Worm (Caenorhabditis elegans): ENCODE measurements around the gene T28A8.4.
A peak's percentile ranks its signal among the peaks of the same experiment; 100 is the strongest.

T28A8.4 gene

DNA sequence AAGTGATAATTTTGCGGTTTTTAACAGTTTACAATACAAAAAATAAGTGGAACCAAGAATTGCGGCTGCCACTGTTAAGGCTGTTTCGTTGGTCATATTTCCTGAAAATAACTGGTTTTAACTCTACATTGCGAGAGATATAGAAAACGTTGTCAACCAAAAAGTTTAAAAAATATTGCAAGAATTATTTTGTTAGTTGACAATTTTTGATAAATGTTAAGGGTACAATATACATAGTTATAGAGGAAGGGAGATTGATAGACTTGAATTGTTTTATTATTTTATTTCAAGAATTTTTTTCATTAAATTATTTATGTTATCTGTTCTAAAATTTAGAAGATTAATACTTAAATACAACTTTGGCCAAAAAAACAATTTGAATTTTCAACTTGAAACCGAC, 40.0 kb downstream of the T28A8.4 start, which contains the start of gene acs-5:
TSS of gene acs-5 (minus strand) at position 101 of the 400 bp plus-strand sequence.
- TF ChIP-seq ceh-28 (tag; optimal IDR thresholded peaks at IDR 0.05): no peak
- no peak for TF ChIP-seq lin-39 (tag; optimal IDR thresholded peaks at IDR 0.05)
- TF ChIP-seq jun-1 (tag; optimal IDR thresholded peaks at IDR 0.05): no peak
- TF ChIP-seq nhr-23 (tag; optimal IDR thresholded peaks at IDR 0.05): no peak
- TF ChIP-seq ztf-11 (tag; optimal IDR thresholded peaks at IDR 0.05): no peak
- no peak for TF ChIP-seq snpc-4 (tag; optimal IDR thresholded peaks at IDR 0.05)
- no peak for TF ChIP-seq lsy-12 (tag; optimal IDR thresholded peaks at IDR 0.05)
- no peak for TF ChIP-seq fos-1 (tag; optimal IDR thresholded peaks at IDR 0.05)
- TF ChIP-seq ama-1 (optimal IDR thresholded peaks at IDR 0.05): no peak
- TF ChIP-seq nhr-11 (tag; optimal IDR thresholded peaks at IDR 0.05): no peak
- no peak for TF ChIP-seq mdl-1 (tag; optimal IDR thresholded peaks at IDR 0.05)

DNA sequence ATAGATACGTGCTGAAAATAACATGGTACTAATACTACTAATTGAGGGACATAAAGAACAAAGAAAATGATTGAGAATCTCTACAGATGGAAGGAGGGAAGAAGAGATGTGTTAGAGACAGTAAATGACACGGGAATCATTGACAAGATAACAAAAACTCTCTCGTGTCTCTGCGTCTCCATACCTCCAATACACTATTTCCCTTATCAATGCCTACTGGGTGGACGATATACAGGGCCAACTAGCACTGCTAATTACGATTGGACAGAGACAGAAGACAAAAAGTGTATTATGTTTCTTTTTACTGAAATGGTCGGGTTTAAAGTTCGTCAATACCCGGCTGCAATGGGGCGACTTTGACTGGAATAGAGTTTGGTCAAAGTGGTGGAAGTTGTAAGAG, 41.1 kb downstream of the T28A8.4 start:
- peak; percentile 60 for TF ChIP-seq nfya-1 (tag; optimal IDR thresholded peaks at IDR 0.05; ENCODE audit: insufficient read depth)
- peak; percentile 91 for TF ChIP-seq pqm-1 (tag; optimal IDR thresholded peaks at IDR 0.05)
- TF ChIP-seq skn-1 (tag; optimal IDR thresholded peaks at IDR 0.05): no peak
- TF ChIP-seq lsy-12 (tag; optimal IDR thresholded peaks at IDR 0.05): no peak
- TF ChIP-seq elt-2 (tag; optimal IDR thresholded peaks at IDR 0.05): peak; percentile 93
- no peak for TF ChIP-seq nhr-28 (tag; optimal IDR thresholded peaks at IDR 0.05)
- TF ChIP-seq nhr-25 (tag; optimal IDR thresholded peaks at IDR 0.05): peak; percentile 44
- peak; percentile 26 for TF ChIP-seq nhr-43 (tag; optimal IDR thresholded peaks at IDR 0.05; ENCODE audit: poor library complexity, severe bottlenecking)
- TF ChIP-seq elt-3 (tag; optimal IDR thresholded peaks at IDR 0.05): peak; percentile 8 to 84 (median 46)
- TF ChIP-seq jun-1 (tag; optimal IDR thresholded peaks at IDR 0.05): peak; percentile 19
- no peak for TF ChIP-seq lin-15B (tag; optimal IDR thresholded peaks at IDR 0.05)
- no peak for TF ChIP-seq aly-2 (tag; optimal IDR thresholded peaks at IDR 0.05)
- TF ChIP-seq pha-4 (tag; optimal IDR thresholded peaks at IDR 0.05): peak; percentile 31
- no peak for TF ChIP-seq nhr-11 (tag; optimal IDR thresholded peaks at IDR 0.05)
- no peak for TF ChIP-seq nhr-23 (tag; optimal IDR thresholded peaks at IDR 0.05)

DNA sequence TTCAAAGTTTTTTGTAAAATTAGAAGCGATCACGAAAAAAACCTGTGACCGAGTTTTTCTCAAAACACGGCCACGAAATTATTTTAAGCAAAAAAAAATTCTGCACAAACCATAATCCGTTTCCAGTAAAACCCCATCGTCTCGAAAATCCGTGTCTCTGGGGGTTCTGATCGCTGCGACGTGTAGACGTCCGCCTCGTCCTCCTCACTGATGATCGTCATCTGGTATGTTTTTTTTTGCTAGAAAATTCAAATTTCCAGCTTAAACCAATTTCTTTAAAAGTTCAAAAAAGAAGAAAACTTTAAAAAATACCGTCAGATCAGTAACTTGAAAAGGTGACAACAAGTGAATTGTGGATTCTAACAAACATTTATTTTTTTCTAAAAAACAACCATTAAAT, 43.1 kb downstream of the T28A8.4 start, which contains the start of gene Y76A2B.4:
TSS of gene Y76A2B.4 (minus strand) at position 241 of the 400 bp plus-strand sequence.
- peak; percentile 19 for TF ChIP-seq nhr-43 (tag; optimal IDR thresholded peaks at IDR 0.05; ENCODE audit: poor library complexity, severe bottlenecking)
- no peak for TF ChIP-seq lin-39 (tag; optimal IDR thresholded peaks at IDR 0.05)
- no peak for TF ChIP-seq tbx-2 (tag; optimal IDR thresholded peaks at IDR 0.05)
- peak; percentile 42 for TF ChIP-seq nhr-25 (tag; optimal IDR thresholded peaks at IDR 0.05)
- peak; percentile 78 for TF ChIP-seq ama-1 (optimal IDR thresholded peaks at IDR 0.05)

DNA sequence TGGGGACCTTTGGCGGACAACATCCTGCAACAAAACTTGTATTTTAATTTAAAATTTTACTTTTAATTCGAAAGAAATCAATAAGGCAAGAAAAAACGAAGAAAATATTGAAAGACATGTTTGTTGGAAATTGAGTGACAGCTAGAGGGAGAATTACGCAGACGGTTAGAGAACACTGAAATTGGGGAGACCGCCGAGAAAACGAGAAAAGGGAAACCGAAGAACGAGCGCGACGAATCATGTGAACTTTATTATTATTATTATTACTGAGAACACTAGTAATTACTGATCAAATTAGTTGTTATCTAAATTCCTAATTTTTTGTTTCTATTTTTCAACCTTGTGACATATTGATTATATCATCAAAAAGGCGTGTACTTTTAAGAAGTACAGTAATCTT, 45.5 kb downstream of the T28A8.4 start, which contains the start of gene mmad-1:
TSS of gene mmad-1 (minus strand) at position 24 of the 400 bp plus-strand sequence.
- TF ChIP-seq ceh-28 (tag; optimal IDR thresholded peaks at IDR 0.05) (peak; percentile 13), hmg-11 (tag; optimal IDR thresholded peaks at IDR 0.05) (peak; percentile 2), lin-15B (tag; optimal IDR thresholded peaks at IDR 0.05) (no peak), nhr-23 (tag; optimal IDR thresholded peaks at IDR 0.05) (peak; percentile 26), unc-62 (GFP tag; optimal IDR thresholded peaks at IDR 0.05) (peak; percentile 85), nhr-77 (tag; optimal IDR thresholded peaks at IDR 0.05) (no peak), ceh-82 (tag; optimal IDR thresholded peaks at IDR 0.05) (no peak), tbx-2 (tag; optimal IDR thresholded peaks at IDR 0.05) (no peak), egl-5 (tag; optimal IDR thresholded peaks at IDR 0.05) (peak; percentile 64), nfya-1 (tag; optimal IDR thresholded peaks at IDR 0.05; ENCODE audit: insufficient read depth) (peak; percentile 72), pqm-1 (tag; optimal IDR thresholded peaks at IDR 0.05) (peak; percentile 47), elt-2 (tag; optimal IDR thresholded peaks at IDR 0.05) (peak; percentile 79), snpc-4 (tag; optimal IDR thresholded peaks at IDR 0.05) (peak; percentile 9), pha-4 (tag; optimal IDR thresholded peaks at IDR 0.05) (peak; percentile 76)

DNA sequence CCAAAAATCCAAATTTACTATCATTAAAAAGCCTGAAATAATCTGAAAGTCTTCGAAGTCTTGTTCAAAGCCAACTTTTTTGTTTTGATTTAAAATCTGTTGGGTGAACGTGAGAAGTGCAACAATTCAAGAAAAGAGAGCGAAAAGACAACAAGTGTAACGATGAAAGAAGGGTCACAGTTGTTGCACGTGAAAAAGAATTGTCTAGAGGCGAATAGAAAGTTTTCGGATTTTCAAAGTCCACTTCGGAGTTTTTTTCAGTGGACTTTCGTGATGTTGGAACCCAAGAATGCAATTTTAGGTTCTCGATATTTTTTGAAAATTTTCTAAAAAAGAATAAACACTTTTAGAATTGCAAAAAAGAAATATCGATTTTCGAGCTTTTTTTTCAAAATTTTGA, 46.5 kb downstream of the T28A8.4 start:
- peak; percentile 12 for TF ChIP-seq ama-1 (optimal IDR thresholded peaks at IDR 0.05)
- no peak for TF ChIP-seq elt-1 (tag; optimal IDR thresholded peaks at IDR 0.05)
- no peak for TF ChIP-seq lin-15B (tag; optimal IDR thresholded peaks at IDR 0.05)
- no peak for TF ChIP-seq lin-39 (tag; optimal IDR thresholded peaks at IDR 0.05)
- TF ChIP-seq unc-39 (tag; optimal IDR thresholded peaks at IDR 0.05): no peak
- TF ChIP-seq nhr-43 (tag; optimal IDR thresholded peaks at IDR 0.05; ENCODE audit: poor library complexity, severe bottlenecking): no peak
- TF ChIP-seq nfya-1 (tag; optimal IDR thresholded peaks at IDR 0.05; ENCODE audit: insufficient read depth): peak; percentile 18
- TF ChIP-seq tbx-2 (tag; optimal IDR thresholded peaks at IDR 0.05): no peak

Measured in whole organism, L3 larva.